Worm (Caenorhabditis elegans) whole organism, L3 larva: ENCODE results near the gene twk-7.

ENCODE experiments used
- ceh-16 ChIP-seq: sonication (generic microtip); optimal IDR thresholded peaks from 2 replicates; lab custom pipeline; 2017; ENCODE audit warnings: missing biosample characterization, missing genetic modification characterization
- nhr-11 ChIP-seq: fragments of 150-350 bp; optimal IDR thresholded peaks from 2 replicates; lab custom pipeline; 2014; ENCODE audit warnings: missing biosample characterization, missing genetic modification characterization

ce11 chrIII:8613573-8613972 lies 30.0 kb downstream of the twk-7 start:
- TF ChIP-seq ceh-16 (no peak), nhr-11 (no peak)
